Worm (Caenorhabditis elegans) whole organism, mixed stage, embryonic: ENCODE data around the gene srd-39.

ENCODE experiments used
- ceh-43 ChIP-seq: fragments of 200-800 bp; sonication (Bioruptor generic); optimal IDR thresholded peaks from 2 replicates; lab custom pipeline; 2018; ENCODE audit warnings: mild to moderate bottlenecking, missing genetic modification characterization, moderate library complexity, missing compliant biosample characterization
- ces-1 ChIP-seq: fragments of 150-350 bp; optimal IDR thresholded peaks from 2 replicates; lab custom pipeline; 2014; ENCODE audit warnings: missing biosample characterization, missing genetic modification reagents, missing genetic modification characterization
- elt-1 ChIP-seq: sonication (generic microtip); optimal IDR thresholded peaks from 2 replicates; lab custom pipeline; 2017; ENCODE audit warnings: missing genetic modification characterization, mild to moderate bottlenecking, missing compliant biosample characterization, antibody characterized with exemption, moderate library complexity, borderline replicate concordance; ENCODE audit not compliant: insufficient read depth
- elt-3 ChIP-seq: fragments of 150-350 bp; optimal IDR thresholded peaks from 2 replicates; lab custom pipeline; 2014; ENCODE audit warnings: missing biosample characterization, missing genetic modification characterization
- lsy-2 ChIP-seq: fragments of 150-350 bp; optimal IDR thresholded peaks from 2 replicates; lab custom pipeline; 2014; ENCODE audit warnings: missing biosample characterization, missing genetic modification characterization
- mls-2 ChIP-seq: sonication (generic microtip); optimal IDR thresholded peaks from 2 replicates; lab custom pipeline; 2016; ENCODE audit warnings: mild to moderate bottlenecking, missing genetic modification characterization, moderate library complexity, missing compliant biosample characterization
- nhr-12 ChIP-seq: fragments of 150-350 bp; optimal IDR thresholded peaks from 2 replicates; lab custom pipeline; 2014; ENCODE audit warnings: missing biosample characterization, missing genetic modification characterization
- nhr-237 ChIP-seq: fragments of 150-350 bp; optimal IDR thresholded peaks from 2 replicates; lab custom pipeline; 2014; ENCODE audit warnings: missing biosample characterization, missing genetic modification characterization
- nhr-28 ChIP-seq: fragments of 150-350 bp; optimal IDR thresholded peaks from 2 replicates; lab custom pipeline; 2014; ENCODE audit warnings: missing biosample characterization, missing genetic modification characterization
- sem-2 ChIP-seq: fragments of 200-800 bp; sonication (Bioruptor generic); optimal IDR thresholded peaks from 2 replicates; lab custom pipeline; 2018; ENCODE audit warnings: mild to moderate bottlenecking, missing genetic modification characterization, missing compliant biosample characterization
- snpc-4 ChIP-seq: fragments of 150-350 bp; optimal IDR thresholded peaks from 2 replicates; lab custom pipeline; 2014; ENCODE audit warnings: missing biosample characterization, missing genetic modification characterization
- unc-62 ChIP-seq: fragments of 150-350 bp; optimal IDR thresholded peaks from 2 replicates; lab custom pipeline; 2014; ENCODE audit warnings: missing biosample characterization, missing genetic modification reagents, missing genetic modification characterization

DNA sequence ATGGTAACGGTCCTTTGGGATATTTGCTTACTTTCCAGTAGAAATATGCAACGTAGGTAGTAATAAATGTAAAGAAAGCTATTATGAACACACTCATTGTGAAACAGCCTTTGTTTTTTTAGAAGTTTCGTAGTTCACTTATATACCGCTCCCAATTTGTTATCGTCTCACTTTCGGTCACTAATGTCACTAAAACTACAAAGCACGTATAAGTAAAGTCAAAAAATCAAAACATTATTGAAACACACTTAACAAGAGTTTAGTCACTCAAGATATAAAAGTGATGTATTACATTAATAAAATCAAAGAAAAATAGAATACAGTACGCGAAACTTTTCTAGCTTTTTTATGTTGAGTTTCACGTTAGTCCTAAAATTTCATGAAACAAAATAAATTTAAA is 26.3 kb downstream of the srd-39 start, which contains the start of gene cyp-14A3:
- no peak for TF ChIP-seq sem-2 (GFP tag; lab: Kevin White, UChicago)
- TF ChIP-seq unc-62 (GFP tag; lab: Kevin White, UChicago) = no peak
- TF ChIP-seq nhr-12 (tag; lab: Kevin White, UChicago) = no peak
- no peak for TF ChIP-seq elt-1 (tag; lab: Kevin White, UChicago)
- TF ChIP-seq ces-1 = no peak
- no peak for TF ChIP-seq nhr-28 (tag; lab: Kevin White, UChicago)
- TF ChIP-seq lsy-2 = no peak
- TF ChIP-seq nhr-237 (tag; lab: Kevin White, UChicago) = no peak
- no peak for TF ChIP-seq snpc-4
- no peak for TF ChIP-seq elt-3 (tag; lab: Kevin White, UChicago)
- TF ChIP-seq mls-2 (tag; lab: Kevin White, UChicago) = no peak
- no peak for TF ChIP-seq ceh-43 (GFP tag; lab: Kevin White, UChicago)
